Worm (Caenorhabditis elegans) whole organism, early embryonic: Measurements from ENCODE around the gene bus-17.

Experiments used
- B0310.2 ChIP-seq: sonication (generic microtip); optimal IDR thresholded peaks from 2 replicates; lab custom pipeline; 2016; ENCODE audit warnings: mild to moderate bottlenecking, missing genetic modification characterization, missing compliant biosample characterization
- F13C5.2 ChIP-seq: sonication (generic microtip); optimal IDR thresholded peaks from 2 replicates; lab custom pipeline; 2017; ENCODE audit warnings: mild to moderate bottlenecking, missing genetic modification characterization, inconsistent platforms, missing compliant biosample characterization
- aly-1 ChIP-seq: sonication (generic microtip); optimal IDR thresholded peaks from 2 replicates; lab custom pipeline; 2016; ENCODE audit warnings: missing genetic modification characterization, missing compliant biosample characterization
- ama-1 ChIP-seq: fragments of 150-350 bp; optimal IDR thresholded peaks from 2 replicates; lab custom pipeline; 2014
- ceh-13 ChIP-seq: fragments of 200-800 bp; sonication (Bioruptor generic); optimal IDR thresholded peaks from 2 replicates; lab custom pipeline; 2018; ENCODE audit warnings: mild to moderate bottlenecking, missing genetic modification characterization, missing compliant biosample characterization
- ceh-36 ChIP-seq: sonication (generic microtip); optimal IDR thresholded peaks from 2 replicates; lab custom pipeline; 2016; ENCODE audit warnings: missing genetic modification characterization, inconsistent platforms, missing compliant biosample characterization
- ets-7 ChIP-seq: sonication (generic microtip); optimal IDR thresholded peaks from 2 replicates; lab custom pipeline; 2016; ENCODE audit warnings: missing genotype, missing genetic modification characterization, missing compliant biosample characterization
- flt-1 ChIP-seq: fragments of 200-800 bp; sonication (Bioruptor generic); IDR thresholded peaks from 2 replicates; pipeline ENCODE4 v1.3.6; 2022; ENCODE audit warnings: missing genetic modification characterization, missing compliant biosample characterization
- hmbx-1 ChIP-seq: sonication (generic microtip); optimal IDR thresholded peaks from 2 replicates; lab custom pipeline; 2016; ENCODE audit warnings: mild to moderate bottlenecking, missing genetic modification characterization, missing compliant biosample characterization
- hmg-4 ChIP-seq: fragments of 200-800 bp; sonication (Bioruptor generic); optimal IDR thresholded peaks from 2 replicates; lab custom pipeline; 2018; ENCODE audit warnings: mild to moderate bottlenecking, missing genetic modification characterization, missing compliant biosample characterization
- hnd-1 ChIP-seq: sonication (generic microtip); optimal IDR thresholded peaks from 2 replicates; lab custom pipeline; 2016; ENCODE audit warnings: missing genetic modification characterization, missing compliant biosample characterization
- pes-1 ChIP-seq: fragments of 200-800 bp; sonication (Bioruptor generic); IDR thresholded peaks from 2 replicates; pipeline ENCODE4 v1.3.6; 2022; ENCODE audit warnings: missing genetic modification reagents, missing genetic modification characterization, missing compliant biosample characterization
- scrt-1 ChIP-seq: fragments of 200-800 bp; sonication (Bioruptor generic); IDR thresholded peaks from 2 replicates; pipeline ENCODE4 v1.3.6; 2022; ENCODE audit warnings: missing genetic modification characterization, missing compliant biosample characterization
- sea-1 ChIP-seq: fragments of 200-800 bp; sonication (Bioruptor generic); conservative IDR thresholded peaks from 2 replicates; pipeline ENCODE4 v1.3.6; 2022; ENCODE audit warnings: missing genetic modification characterization, missing compliant biosample characterization
- tbx-11 ChIP-seq: fragments of 200-800 bp; sonication (Bioruptor generic); IDR thresholded peaks from 2 replicates; pipeline ENCODE4 v1.3.6; 2022; ENCODE audit warnings: missing genetic modification characterization, missing compliant biosample characterization
- tbx-37 ChIP-seq: fragments of 200-800 bp; sonication (Bioruptor generic); conservative IDR thresholded peaks from 2 replicates; pipeline ENCODE4 v1.3.6; 2022; ENCODE audit warnings: missing genetic modification reagents, missing genetic modification characterization, missing compliant biosample characterization
- tra-4 ChIP-seq: sonication (generic microtip); optimal IDR thresholded peaks from 2 replicates; lab custom pipeline; 2017; ENCODE audit warnings: missing genetic modification characterization, missing compliant biosample characterization

Gene bus-17

ce11 chrX:15766147-15766546 lies at the start of gene bus-17:
bus-17 (minus strand) TSS chrX:15766354.
- TF ChIP-seq ceh-13 (GFP tag; lab: Kevin White, UChicago) (no peak), B0310.2 (tag; lab: Kevin White, UChicago) (no peak), tbx-11 (no peak), hmg-4 (GFP tag; lab: Kevin White, UChicago) (no peak), aly-1 (tag; lab: Kevin White, UChicago) (no peak), ama-1 (no peak), tbx-37 (GFP tag; lab: Robert Waterston, UW) (no peak), ceh-36 (no peak), hmbx-1 (tag; lab: Kevin White, UChicago) (no peak), sea-1 (GFP tag; lab: Robert Waterston, UW) (no peak), F13C5.2 (tag; lab: Kevin White, UChicago) (no peak), flt-1 (GFP tag; lab: Robert Waterston, UW) (no peak), pes-1 (GFP tag; lab: Robert Waterston, UW) (no peak), ets-7 (tag; lab: Kevin White, UChicago) (no peak), tra-4 (tag; lab: Kevin White, UChicago) (no peak), scrt-1 (GFP tag; lab: Robert Waterston, UW) (no peak), hnd-1 (tag; lab: Kevin White, UChicago) (no peak)

- TF ChIP-seq ama-1 (no peak), tbx-11 (no peak), scrt-1 (GFP tag; lab: Robert Waterston, UW) (no peak), flt-1 (GFP tag; lab: Robert Waterston, UW) (no peak), ets-7 (tag; lab: Kevin White, UChicago) (no peak), B0310.2 (tag; lab: Kevin White, UChicago) (no peak), ceh-36 (no peak)
Measured at ce11 chrX:15814548-15814947, 48.4 kb upstream of the bus-17 start.

ce11 chrX:15811341-15811740 lies 45.2 kb upstream of the bus-17 start:
- TF ChIP-seq scrt-1 (GFP tag; lab: Robert Waterston, UW) (no peak), pes-1 (GFP tag; lab: Robert Waterston, UW) (no peak), tbx-37 (GFP tag; lab: Robert Waterston, UW) (no peak), B0310.2 (tag; lab: Kevin White, UChicago) (no peak), hnd-1 (tag; lab: Kevin White, UChicago) (no peak), ets-7 (tag; lab: Kevin White, UChicago) (no peak), aly-1 (tag; lab: Kevin White, UChicago) (no peak), ceh-13 (GFP tag; lab: Kevin White, UChicago) (no peak), tra-4 (tag; lab: Kevin White, UChicago) (no peak), F13C5.2 (tag; lab: Kevin White, UChicago) (no peak), hmg-4 (GFP tag; lab: Kevin White, UChicago) (no peak), ama-1 (no peak), flt-1 (GFP tag; lab: Robert Waterston, UW) (no peak), tbx-11 (no peak), hmbx-1 (tag; lab: Kevin White, UChicago) (no peak), sea-1 (GFP tag; lab: Robert Waterston, UW) (no peak), ceh-36 (no peak)

- no peak for TF ChIP-seq tbx-11
- no peak for TF ChIP-seq F13C5.2 (tag; lab: Kevin White, UChicago)
- no peak for TF ChIP-seq pes-1 (GFP tag; lab: Robert Waterston, UW)
- no peak for TF ChIP-seq hmg-4 (GFP tag; lab: Kevin White, UChicago)
- no peak for TF ChIP-seq flt-1 (GFP tag; lab: Robert Waterston, UW)
- TF ChIP-seq ama-1: no peak
- no peak for TF ChIP-seq ceh-13 (GFP tag; lab: Kevin White, UChicago)
- TF ChIP-seq B0310.2 (tag; lab: Kevin White, UChicago): no peak
- no peak for TF ChIP-seq tbx-37 (GFP tag; lab: Robert Waterston, UW)
- TF ChIP-seq scrt-1 (GFP tag; lab: Robert Waterston, UW): no peak
- no peak for TF ChIP-seq tra-4 (tag; lab: Kevin White, UChicago)
- no peak for TF ChIP-seq aly-1 (tag; lab: Kevin White, UChicago)
- no peak for TF ChIP-seq sea-1 (GFP tag; lab: Robert Waterston, UW)
Measured at ce11 chrX:15804072-15804471, 37.9 kb upstream of the bus-17 start, which contains the start of gene Y7A5A.7. Y7A5A.7 (minus strand) TSS chrX:15804172.

ce11 chrX:15801827-15802226 lies 35.7 kb upstream of the bus-17 start:
- TF ChIP-seq scrt-1 (GFP tag; lab: Robert Waterston, UW) (no peak), tbx-37 (GFP tag; lab: Robert Waterston, UW) (no peak), flt-1 (GFP tag; lab: Robert Waterston, UW) (no peak), tra-4 (tag; lab: Kevin White, UChicago) (no peak), aly-1 (tag; lab: Kevin White, UChicago) (no peak), F13C5.2 (tag; lab: Kevin White, UChicago) (no peak), hmg-4 (GFP tag; lab: Kevin White, UChicago) (no peak), pes-1 (GFP tag; lab: Robert Waterston, UW) (no peak), ets-7 (tag; lab: Kevin White, UChicago) (no peak)

ce11 chrX:15799595-15799994 lies 33.4 kb upstream of the bus-17 start, which contains the start of gene Y7A5A.6:
Y7A5A.6 (minus strand) TSS chrX:15799695.
- TF ChIP-seq F13C5.2 (tag; lab: Kevin White, UChicago) (no peak), hmbx-1 (tag; lab: Kevin White, UChicago) (no peak)

- TF ChIP-seq pes-1 (GFP tag; lab: Robert Waterston, UW): no peak
- TF ChIP-seq F13C5.2 (tag; lab: Kevin White, UChicago): no peak
- TF ChIP-seq hmg-4 (GFP tag; lab: Kevin White, UChicago): no peak
- no peak for TF ChIP-seq tbx-11
- TF ChIP-seq ets-7 (tag; lab: Kevin White, UChicago): no peak
- no peak for TF ChIP-seq ama-1
- no peak for TF ChIP-seq tra-4 (tag; lab: Kevin White, UChicago)
- TF ChIP-seq tbx-37 (GFP tag; lab: Robert Waterston, UW): no peak
- no peak for TF ChIP-seq ceh-36
- TF ChIP-seq hmbx-1 (tag; lab: Kevin White, UChicago): no peak
- no peak for TF ChIP-seq ceh-13 (GFP tag; lab: Kevin White, UChicago)
- TF ChIP-seq hnd-1 (tag; lab: Kevin White, UChicago): no peak
Measured at ce11 chrX:15796633-15797032, 30.5 kb upstream of the bus-17 start.
